Fruit fly (Drosophila melanogaster): Measurements from ENCODE around the gene Esp.

dm6 chr3R:24866976-24867375 lies 25.2 kb downstream of the Esp start:
- no peak for TF ChIP-seq CG32532 (GFP tag; IDR thresholded peaks at IDR 0.05)
- TF ChIP-seq CG17912 (GFP tag; optimal IDR thresholded peaks at IDR 0.05), result no peak
- no peak for TF ChIP-seq Rx (GFP tag; IDR thresholded peaks at IDR 0.05)
- TF ChIP-seq HmgZ (tag; optimal IDR thresholded peaks at IDR 0.05), result no peak
- TF ChIP-seq CG10209 (GFP tag; optimal IDR thresholded peaks at IDR 0.05), result no peak
